Fruit fly (Drosophila melanogaster) whole organism, adult: ENCODE measurements around the gene yellow-e.

Experiments used
- CG11617 ChIP-seq: fragments of 200-800 bp; sonication (Bioruptor generic); optimal IDR thresholded peaks from 2 replicates; lab custom pipeline; 2017; ENCODE audit warnings: mild to moderate bottlenecking, missing biosample characterization, missing genetic modification reagents, missing genetic modification characterization
- CG12768 ChIP-seq: fragments of 200-800 bp; sonication (Bioruptor generic); optimal IDR thresholded peaks from 2 replicates; lab custom pipeline; 2017; ENCODE audit warnings: missing biosample characterization, missing genetic modification characterization, mild to moderate bottlenecking, moderate library complexity, missing genetic modification reagents
- CG14711 ChIP-seq: fragments of 200-800 bp; sonication (Bioruptor generic); optimal IDR thresholded peaks from 2 replicates; lab custom pipeline; 2018; ENCODE audit warnings: missing biosample characterization, mild to moderate bottlenecking, missing genetic modification characterization, moderate library complexity
- CG1620 ChIP-seq: fragments of 200-800 bp; sonication (Bioruptor generic); optimal IDR thresholded peaks from 2 replicates; lab custom pipeline; 2016; ENCODE audit warnings: missing biosample characterization, missing genetic modification characterization
- CG33017 ChIP-seq: fragments of 200-800 bp; sonication (Bioruptor generic); optimal IDR thresholded peaks from 2 replicates; lab custom pipeline; 2018; ENCODE audit warnings: missing biosample characterization, mild to moderate bottlenecking, missing genetic modification characterization, moderate library complexity
- CG5204 ChIP-seq: fragments of 200-800 bp; sonication (Bioruptor generic); optimal IDR thresholded peaks from 2 replicates; lab custom pipeline; 2016; ENCODE audit warnings: missing biosample characterization, missing genetic modification characterization
- CG7045 ChIP-seq: fragments of 200-800 bp; sonication (Bioruptor generic); optimal IDR thresholded peaks from 2 replicates; lab custom pipeline; 2017; ENCODE audit warnings: missing biosample characterization, mild to moderate bottlenecking, missing genetic modification characterization
- CG7101 ChIP-seq: fragments of 200-800 bp; sonication (Bioruptor generic); optimal IDR thresholded peaks from 2 replicates; lab custom pipeline; 2018; ENCODE audit warnings: missing biosample characterization, mild to moderate bottlenecking, missing genetic modification characterization, moderate library complexity
- Crg-1 ChIP-seq: fragments of 200-800 bp; sonication (Bioruptor generic); optimal IDR thresholded peaks from 2 replicates; lab custom pipeline; 2016; ENCODE audit warnings: missing biosample characterization, missing genetic modification characterization
- Hr96 ChIP-seq: fragments of 200-800 bp; sonication (Bioruptor generic); optimal IDR thresholded peaks from 2 replicates; lab custom pipeline; 2016; ENCODE audit warnings: missing biosample characterization, missing genetic modification characterization
- Mnt ChIP-seq: fragments of 200-800 bp; sonication (Bioruptor generic); optimal IDR thresholded peaks from 2 replicates; lab custom pipeline; 2016; ENCODE audit warnings: missing biosample characterization, mild to moderate bottlenecking, missing genetic modification characterization
- bab1 ChIP-seq: fragments of 200-800 bp; sonication (Bioruptor generic); optimal IDR thresholded peaks from 3 replicates; lab custom pipeline; 2019; ENCODE audit warnings: missing biosample characterization, mild to moderate bottlenecking, missing genetic modification characterization, moderate library complexity
- cic ChIP-seq: fragments of 200-800 bp; sonication (Bioruptor generic); optimal IDR thresholded peaks from 2 replicates; lab custom pipeline; 2017; ENCODE audit warnings: missing biosample characterization, mild to moderate bottlenecking, missing genetic modification characterization, moderate library complexity
- cnc ChIP-seq, 2 experiments: fragments of >200 bp; optimal IDR thresholded peaks; 2 replicates each; lab custom pipeline; 2017
- kay ChIP-seq: fragments of 200-800 bp; sonication (Bioruptor generic); peaks from one replicate; lab custom pipeline; 2016; ENCODE audit warnings: missing biosample characterization, missing genetic modification characterization, borderline replicate concordance
- ovo ChIP-seq: fragments of 200-800 bp; sonication (Bioruptor generic); optimal IDR thresholded peaks from 2 replicates; lab custom pipeline; 2016; ENCODE audit warnings: missing biosample characterization, missing genetic modification characterization
- pad ChIP-seq: fragments of 200-800 bp; sonication (Bioruptor generic); optimal IDR thresholded peaks from 3 replicates; lab custom pipeline; 2017; ENCODE audit warnings: missing biosample characterization, missing genetic modification characterization, mild to moderate bottlenecking, moderate library complexity, missing genetic modification reagents
- tj ChIP-seq: fragments of 200-800 bp; sonication (Bioruptor generic); optimal IDR thresholded peaks from 3 replicates; lab custom pipeline; 2017; ENCODE audit warnings: missing biosample characterization, mild to moderate bottlenecking, missing genetic modification characterization, moderate library complexity
- toe ChIP-seq: fragments of 200-800 bp; sonication (Bioruptor generic); optimal IDR thresholded peaks from 2 replicates; lab custom pipeline; 2016; ENCODE audit warnings: missing biosample characterization, missing genetic modification characterization

yellow-e gene

dm6 chr3R:13433623-13434022 lies 18.5 kb upstream of the yellow-e start:
- peak; percentile 36 for TF ChIP-seq toe (GFP tag; lab: Kevin White, UChicago)
- peak; percentile 64 for TF ChIP-seq CG1620 (GFP tag; lab: Kevin White, UChicago)
- peak; percentile 57 for TF ChIP-seq CG14711 (tag; lab: Kevin White, UChicago)
- no peak for TF ChIP-seq Hr96
- TF ChIP-seq bab1: peak; percentile 93
- peak; percentile 66 for TF ChIP-seq CG11617
- TF ChIP-seq cic (GFP tag; lab: Kevin White, UChicago): no peak
- peak; percentile 66 for TF ChIP-seq CG7101 (tag; lab: Kevin White, UChicago)
- peak; percentile 49 for TF ChIP-seq kay (GFP tag; lab: Kevin White, UChicago)
- TF ChIP-seq CG5204 (GFP tag; lab: Kevin White, UChicago): peak; percentile 64
- no peak for TF ChIP-seq pad (GFP tag; lab: Kevin White, UChicago)
- no peak for TF ChIP-seq CG12768 (GFP tag; lab: Kevin White, UChicago)
- TF ChIP-seq Mnt (GFP tag; lab: Kevin White, UChicago): peak; percentile 28
- TF ChIP-seq Crg-1 (GFP tag; lab: Kevin White, UChicago): peak; percentile 47
- peak; percentile 72 for TF ChIP-seq CG33017
- peak; percentile 53 for TF ChIP-seq tj
- TF ChIP-seq ovo: no peak

dm6 chr3R:13428341-13429040 lies 13.4 kb upstream of the yellow-e start:
- peak; percentile 11 for TF ChIP-seq bab1
- TF ChIP-seq CG33017: no peak

- TF ChIP-seq bab1 (no peak), Crg-1 (GFP tag; lab: Kevin White, UChicago) (no peak), Hr96 (no peak), CG5204 (GFP tag; lab: Kevin White, UChicago) (no peak), CG11617 (no peak), CG14711 (tag; lab: Kevin White, UChicago) (no peak), pad (GFP tag; lab: Kevin White, UChicago) (no peak), CG7045 (GFP tag; lab: Kevin White, UChicago) (no peak), CG1620 (GFP tag; lab: Kevin White, UChicago) (no peak), kay (GFP tag; lab: Kevin White, UChicago) (no peak), cnc (optimal IDR thresholded peaks at IDR 0.05; lab: Kevin White, UChicago) (no peak), cic (GFP tag; lab: Kevin White, UChicago) (no peak), tj (no peak), CG33017 (no peak), Mnt (GFP tag; lab: Kevin White, UChicago) (no peak), CG7101 (tag; lab: Kevin White, UChicago) (no peak), ovo (no peak)
These were observed 10.5 kb upstream of the yellow-e start, which contains the start of gene Act87E for dm6 chr3R:13425470-13426033. Gene Act87E (plus strand): TSS chr3R:13425983.

dm6 chr3R:13422178-13422577 lies 7.1 kb upstream of the yellow-e start:
- no peak for TF ChIP-seq tj
- TF ChIP-seq CG7045 (GFP tag; lab: Kevin White, UChicago): no peak
- TF ChIP-seq CG1620 (GFP tag; lab: Kevin White, UChicago): no peak
- TF ChIP-seq CG12768 (GFP tag; lab: Kevin White, UChicago): no peak
- TF ChIP-seq Crg-1 (GFP tag; lab: Kevin White, UChicago): no peak
- no peak for TF ChIP-seq cnc (optimal IDR thresholded peaks at IDR 0.05; lab: Kevin White, UChicago)
- no peak for TF ChIP-seq bab1
- TF ChIP-seq toe (GFP tag; lab: Kevin White, UChicago): no peak
- no peak for TF ChIP-seq CG11617
- TF ChIP-seq CG7101 (tag; lab: Kevin White, UChicago): no peak
- TF ChIP-seq ovo: no peak
- TF ChIP-seq Mnt (GFP tag; lab: Kevin White, UChicago): no peak
- TF ChIP-seq cic (GFP tag; lab: Kevin White, UChicago): no peak
- no peak for TF ChIP-seq CG33017
- no peak for TF ChIP-seq CG14711 (tag; lab: Kevin White, UChicago)

- TF ChIP-seq tj (no peak), CG7101 (tag; lab: Kevin White, UChicago) (no peak), CG5204 (GFP tag; lab: Kevin White, UChicago) (no peak)
These were observed 4.9 kb upstream of the yellow-e start, which contains the start of gene Ir87a for dm6 chr3R:13419979-13420378. Gene Ir87a (plus strand): TSS chr3R:13420279.

- TF ChIP-seq pad (GFP tag; lab: Kevin White, UChicago) (no peak), CG7101 (tag; lab: Kevin White, UChicago) (no peak), toe (GFP tag; lab: Kevin White, UChicago) (no peak), Mnt (GFP tag; lab: Kevin White, UChicago) (no peak), ovo (no peak), CG7045 (GFP tag; lab: Kevin White, UChicago) (no peak), cnc (optimal IDR thresholded peaks at IDR 0.05; lab: Kevin White, UChicago) (no peak), Crg-1 (GFP tag; lab: Kevin White, UChicago) (no peak), bab1 (no peak), CG12768 (GFP tag; lab: Kevin White, UChicago) (no peak)
These were observed 2.0 kb upstream of the yellow-e start for dm6 chr3R:13417067-13417595.
